Fruit fly (Drosophila melanogaster): ENCODE measurements around the gene CG13455.

The CG13455 gene

dm6 chr3L:15541281-15541680, 44.9 kb downstream of the CG13455 start:
- no peak for TF ChIP-seq Pif1A (GFP tag; optimal IDR thresholded peaks at IDR 0.05)
- no peak for TF ChIP-seq CG17806 (tag; optimal IDR thresholded peaks at IDR 0.05)
- no peak for TF ChIP-seq rn (GFP tag; IDR thresholded peaks at IDR 0.05)
- no peak for TF ChIP-seq CG12605 (GFP tag; IDR thresholded peaks at IDR 0.05)
- TF ChIP-seq Pif1B (GFP tag; optimal IDR thresholded peaks at IDR 0.05), result no peak
- no peak for TF ChIP-seq Snoo (tag; optimal IDR thresholded peaks at IDR 0.05)

dm6 chr3L:15543049-15543448, 46.7 kb downstream of the CG13455 start:
- TF ChIP-seq CG4496 (GFP tag; IDR thresholded peaks at IDR 0.05), result 0 out of 3 replicates have a peak, but pooled peaks have one; percentile 2
- TF ChIP-seq CG34367 (tag; optimal IDR thresholded peaks at IDR 0.05), result no peak
- TF ChIP-seq CG9948 (tag; optimal IDR thresholded peaks at IDR 0.05), result no peak
- TF ChIP-seq CG32121 (GFP tag; IDR thresholded peaks at IDR 0.05), result no peak
- TF ChIP-seq gl (tag; optimal IDR thresholded peaks at IDR 0.05), result no peak

dm6 chr3L:15543467-15543866, 47.1 kb downstream of the CG13455 start:
- TF ChIP-seq D1 (tag; optimal IDR thresholded peaks at IDR 0.05) (no peak), CG8159 (tag; optimal IDR thresholded peaks at IDR 0.05) (no peak), CG17806 (tag; optimal IDR thresholded peaks at IDR 0.05) (no peak), CG15710 (tag; optimal IDR thresholded peaks at IDR 0.05) (no peak), rn (GFP tag; IDR thresholded peaks at IDR 0.05) (no peak), CG10348 (GFP tag; IDR thresholded peaks at IDR 0.05) (no peak), CG8301 (tag; optimal IDR thresholded peaks at IDR 0.05) (no peak), CG4496 (GFP tag; IDR thresholded peaks at IDR 0.05) (no peak), CG32121 (GFP tag; IDR thresholded peaks at IDR 0.05) (no peak), CG14655 (GFP tag; optimal IDR thresholded peaks at IDR 0.05) (no peak), Ets98B (GFP tag; IDR thresholded peaks at IDR 0.05) (no peak), Pif1A (GFP tag; optimal IDR thresholded peaks at IDR 0.05) (no peak), EcR (GFP tag; optimal IDR thresholded peaks at IDR 0.05) (no peak)

- TF ChIP-seq CG17806 (tag; optimal IDR thresholded peaks at IDR 0.05), result no peak
- TF ChIP-seq CG4496 (GFP tag; IDR thresholded peaks at IDR 0.05), result peak; percentile 15; the same call in 1 of the 3 replicates
- TF ChIP-seq CG34367 (tag; optimal IDR thresholded peaks at IDR 0.05), result no peak
- no peak for TF ChIP-seq CG13204 (GFP tag; optimal IDR thresholded peaks at IDR 0.05)
- peak; percentile 72 for TF ChIP-seq EcR (GFP tag; optimal IDR thresholded peaks at IDR 0.05)
- no peak for TF ChIP-seq D1 (tag; optimal IDR thresholded peaks at IDR 0.05)
- no peak; the same call in 2 of the 3 replicates for TF ChIP-seq fd96Ca (GFP tag; IDR thresholded peaks at IDR 0.05)
- TF ChIP-seq CG15710 (tag; optimal IDR thresholded peaks at IDR 0.05), result no peak
- no peak for TF ChIP-seq CG9948 (tag; optimal IDR thresholded peaks at IDR 0.05)
- peak; percentile 24 for TF ChIP-seq Snoo (tag; optimal IDR thresholded peaks at IDR 0.05)
- peak; percentile 44 for TF ChIP-seq CG8301 (tag; optimal IDR thresholded peaks at IDR 0.05)
- TF ChIP-seq CG12605 (GFP tag; IDR thresholded peaks at IDR 0.05), result no peak
- no peak for TF ChIP-seq CG10348 (GFP tag; IDR thresholded peaks at IDR 0.05)
- no peak for TF ChIP-seq gl (tag; optimal IDR thresholded peaks at IDR 0.05)
- TF ChIP-seq CG32121 (GFP tag; IDR thresholded peaks at IDR 0.05), result no peak
- no peak for TF ChIP-seq rn (GFP tag; IDR thresholded peaks at IDR 0.05)
- TF ChIP-seq Pif1A (GFP tag; optimal IDR thresholded peaks at IDR 0.05), result peak; percentile 20
- peak; percentile 11; the same call in 1 of the 2 replicates for TF ChIP-seq Ets98B (GFP tag; IDR thresholded peaks at IDR 0.05)
- no peak for TF ChIP-seq CG8159 (tag; optimal IDR thresholded peaks at IDR 0.05)
- TF ChIP-seq Pif1B (GFP tag; optimal IDR thresholded peaks at IDR 0.05), result no peak
- TF ChIP-seq CG14655 (GFP tag; optimal IDR thresholded peaks at IDR 0.05), result peak; percentile 60
These were observed 48.4 kb downstream of the CG13455 start for dm6 chr3L:15544455-15545415.

- TF ChIP-seq D1 (tag; optimal IDR thresholded peaks at IDR 0.05), result no peak
- TF ChIP-seq fd96Ca (GFP tag; IDR thresholded peaks at IDR 0.05), result no peak
- no peak for TF ChIP-seq CG8159 (tag; optimal IDR thresholded peaks at IDR 0.05)
- TF ChIP-seq Pif1A (GFP tag; optimal IDR thresholded peaks at IDR 0.05), result no peak
- no peak for TF ChIP-seq CG13204 (GFP tag; optimal IDR thresholded peaks at IDR 0.05)
- TF ChIP-seq EcR (GFP tag; optimal IDR thresholded peaks at IDR 0.05), result no peak
- TF ChIP-seq CG15710 (tag; optimal IDR thresholded peaks at IDR 0.05), result no peak
- no peak for TF ChIP-seq CG4496 (GFP tag; IDR thresholded peaks at IDR 0.05)
- no peak for TF ChIP-seq Pif1B (GFP tag; optimal IDR thresholded peaks at IDR 0.05)
These were observed 50.9 kb downstream of the CG13455 start for dm6 chr3L:15547187-15547790.
